Worm (Caenorhabditis elegans) whole organism, L2 larva: ENCODE results near the gene W09H1.3.

Experiments
- aly-2 ChIP-seq: fragments of 150-350 bp; optimal IDR thresholded peaks from 2 replicates; lab custom pipeline; 2014; ENCODE audit warnings: missing biosample characterization, missing genetic modification characterization
- blmp-1 ChIP-seq: sonication (generic microtip); optimal IDR thresholded peaks from 2 replicates; lab custom pipeline; 2017; ENCODE audit warnings: missing genetic modification characterization, mild to moderate bottlenecking, missing compliant biosample characterization, antibody characterized with exemption, moderate library complexity; ENCODE audit not compliant: insufficient read depth
- ceh-82 ChIP-seq: fragments of 150-350 bp; optimal IDR thresholded peaks from 2 replicates; lab custom pipeline; 2014; ENCODE audit warnings: missing biosample characterization, missing genetic modification characterization
- nhr-12 ChIP-seq: fragments of 150-350 bp; optimal IDR thresholded peaks from 2 replicates; lab custom pipeline; 2014; ENCODE audit warnings: missing biosample characterization, missing genetic modification characterization
- nhr-237 ChIP-seq: fragments of 150-350 bp; optimal IDR thresholded peaks from 2 replicates; lab custom pipeline; 2014; ENCODE audit warnings: missing biosample characterization, missing genetic modification characterization
- skn-1 ChIP-seq: sonication (generic microtip); optimal IDR thresholded peaks from 2 replicates; lab custom pipeline; 2017; ENCODE audit warnings: missing biosample characterization, missing genetic modification characterization
- unc-62 ChIP-seq: fragments of 150-350 bp; optimal IDR thresholded peaks from 2 replicates; lab custom pipeline; 2014; ENCODE audit warnings: missing biosample characterization, missing genetic modification reagents, missing genetic modification characterization
- ztf-11 ChIP-seq: sonication (generic microtip); optimal IDR thresholded peaks from 2 replicates; lab custom pipeline; 2017; ENCODE audit warnings: missing biosample characterization, missing genetic modification characterization
- ztf-4 ChIP-seq: fragments of 150-350 bp; optimal IDR thresholded peaks from 2 replicates; lab custom pipeline; 2014; ENCODE audit warnings: missing biosample characterization, missing genetic modification characterization

ce11 chrII:13170696-13171095 is 13.5 kb upstream of the W09H1.3 start:
- TF ChIP-seq unc-62 (GFP tag; lab: Kevin White, UChicago) (no peak), blmp-1 (tag; lab: Kevin White, UChicago) (no peak), nhr-237 (tag; lab: Kevin White, UChicago) (no peak), skn-1 (tag; lab: Kevin White, UChicago) (no peak), ceh-82 (tag; lab: Kevin White, UChicago) (no peak), ztf-11 (tag; lab: Kevin White, UChicago) (no peak), ztf-4 (tag; lab: Kevin White, UChicago) (no peak), nhr-12 (tag; lab: Kevin White, UChicago) (no peak), aly-2 (tag; lab: Kevin White, UChicago) (no peak)
